Fruit fly (Drosophila melanogaster) whole organism, embryonic: Measurements from ENCODE around the gene CG44004.

Source experiments
- Abd-B ChIP-seq: fragments of 200-800 bp; sonication (Bioruptor generic); optimal IDR thresholded peaks from 2 replicates; lab custom pipeline; 2018; ENCODE audit warnings: missing biosample characterization, mild to moderate bottlenecking, missing genetic modification characterization, moderate library complexity
- Asciz ChIP-seq: fragments of 200-800 bp; sonication (Bioruptor generic); optimal IDR thresholded peaks from 2 replicates; lab custom pipeline; 2017; ENCODE audit warnings: missing biosample characterization, mild to moderate bottlenecking, missing genetic modification characterization, missing genetic modification reagents
- BtbVII ChIP-seq: fragments of 200-800 bp; sonication (Bioruptor generic); optimal IDR thresholded peaks from 3 replicates; lab custom pipeline; 2017; ENCODE audit warnings: missing biosample characterization, mild to moderate bottlenecking, missing genetic modification characterization
- CG10147 ChIP-seq: fragments of 200-800 bp; sonication (Bioruptor generic); optimal IDR thresholded peaks from 2 replicates; lab custom pipeline; 2019; ENCODE audit warnings: missing biosample characterization, mild to moderate bottlenecking, missing genetic modification characterization, moderate library complexity
- CG1024 ChIP-seq: fragments of 200-800 bp; sonication (Bioruptor generic); IDR thresholded peaks from 2 replicates; pipeline ENCODE4 v1.3.6; 2022; ENCODE audit warnings: missing biosample characterization, missing genetic modification characterization
- CG10267 ChIP-seq: fragments of 200-800 bp; sonication (Bioruptor generic); optimal IDR thresholded peaks from 2 replicates; lab custom pipeline; 2018; ENCODE audit warnings: missing biosample characterization, mild to moderate bottlenecking, missing genetic modification characterization, moderate library complexity
- CG11560 ChIP-seq: fragments of 200-800 bp; sonication (Bioruptor generic); IDR thresholded peaks from 3 replicates; pipeline ENCODE4 v1.3.6; 2022; ENCODE audit warnings: missing biosample characterization, missing genetic modification characterization
- CG13424 ChIP-seq: fragments of 200-800 bp; sonication (Bioruptor generic); optimal IDR thresholded peaks from 2 replicates; lab custom pipeline; 2019; ENCODE audit warnings: missing biosample characterization, mild to moderate bottlenecking, missing genetic modification characterization, moderate library complexity
- CG14441 ChIP-seq: fragments of 200-800 bp; sonication (Bioruptor generic); IDR thresholded peaks from 2 replicates; pipeline ENCODE4 v1.3.6; 2022; ENCODE audit warnings: missing biosample characterization, missing genetic modification characterization
- CG14710 ChIP-seq: fragments of 200-800 bp; sonication (Bioruptor generic); optimal IDR thresholded peaks from 3 replicates; lab custom pipeline; 2019; ENCODE audit warnings: missing biosample characterization, mild to moderate bottlenecking, missing genetic modification characterization, moderate library complexity
- CG17361 ChIP-seq: fragments of 200-800 bp; sonication (Bioruptor generic); IDR thresholded peaks from 3 replicates; pipeline ENCODE4 v1.3.6; 2022; ENCODE audit warnings: missing biosample characterization, missing genetic modification characterization
- CG18262 ChIP-seq: fragments of 200-800 bp; optimal IDR thresholded peaks from 3 replicates; lab custom pipeline; 2019; ENCODE audit warnings: missing biosample characterization, mild to moderate bottlenecking, missing genetic modification characterization, moderate library complexity
- CG31441 ChIP-seq: fragments of 200-800 bp; sonication (Bioruptor generic); IDR thresholded peaks from 2 replicates; pipeline ENCODE4 v1.3.6; 2022; ENCODE audit warnings: missing biosample characterization, missing genetic modification characterization
- CG3407 ChIP-seq: fragments of 200-800 bp; sonication (Bioruptor generic); optimal IDR thresholded peaks from 2 replicates; lab custom pipeline; 2018; ENCODE audit warnings: missing biosample characterization, mild to moderate bottlenecking, missing genetic modification characterization
- CG3847 ChIP-seq: fragments of 200-800 bp; sonication (Bioruptor generic); IDR thresholded peaks from 2 replicates; pipeline ENCODE4 v1.3.6; 2022; ENCODE audit warnings: missing biosample characterization, missing genetic modification characterization
- CG5245 ChIP-seq: fragments of 200-800 bp; sonication (Bioruptor generic); optimal IDR thresholded peaks from 3 replicates; lab custom pipeline; 2016; ENCODE audit warnings: missing biosample characterization, missing genetic modification characterization
- CG6813 ChIP-seq: fragments of 200-800 bp; sonication (Bioruptor generic); optimal IDR thresholded peaks from 2 replicates; lab custom pipeline; 2017; ENCODE audit warnings: missing biosample characterization, missing genetic modification characterization, mild to moderate bottlenecking, moderate library complexity, missing genetic modification reagents
- CG8388 ChIP-seq: fragments of 200-800 bp; sonication (Bioruptor generic); optimal IDR thresholded peaks from 2 replicates; lab custom pipeline; 2019; ENCODE audit warnings: missing biosample characterization, mild to moderate bottlenecking, missing genetic modification characterization, moderate library complexity
- CG9797 ChIP-seq: fragments of 200-800 bp; sonication (Bioruptor generic); optimal IDR thresholded peaks from 3 replicates; lab custom pipeline; 2018; ENCODE audit warnings: missing biosample characterization, mild to moderate bottlenecking, missing genetic modification characterization
- Camta ChIP-seq: fragments of 200-800 bp; sonication (Bioruptor generic); optimal IDR thresholded peaks from 2 replicates; lab custom pipeline; 2016; ENCODE audit warnings: missing biosample characterization, missing genetic modification characterization
- Dbx ChIP-seq: fragments of 200-800 bp; sonication (Bioruptor generic); IDR thresholded peaks from 3 replicates; pipeline ENCODE4 v1.3.6; 2022; ENCODE audit warnings: missing biosample characterization, missing genetic modification characterization
- E2f2 ChIP-seq: fragments of 200-800 bp; sonication (Bioruptor generic); IDR thresholded peaks from 2 replicates; pipeline ENCODE4 v1.3.6; 2022; ENCODE audit warnings: missing biosample characterization, missing genetic modification characterization
- Ets65A ChIP-seq: fragments of 200-800 bp; sonication (Bioruptor generic); peaks from one replicate; lab custom pipeline; 2016; ENCODE audit warnings: missing biosample characterization, missing genetic modification characterization
- H15 ChIP-seq: fragments of 200-800 bp; sonication (Bioruptor generic); IDR thresholded peaks from 3 replicates; pipeline ENCODE4 v1.3.6; 2022; ENCODE audit warnings: missing biosample characterization, missing genetic modification characterization
- H2.0 ChIP-seq: fragments of 200-800 bp; sonication (Bioruptor generic); IDR thresholded peaks from 2 replicates; pipeline ENCODE4 v1.3.6; 2022; ENCODE audit warnings: missing biosample characterization, missing genetic modification characterization
- Rfx ChIP-seq: fragments of 200-800 bp; sonication (Bioruptor generic); IDR thresholded peaks from 2 replicates; pipeline ENCODE4 v1.3.6; 2022; ENCODE audit warnings: missing biosample characterization, missing genetic modification characterization
- Sox100B ChIP-seq: fragments of 200-800 bp; sonication (Bioruptor generic); optimal IDR thresholded peaks from 3 replicates; lab custom pipeline; 2018; ENCODE audit warnings: missing biosample characterization, mild to moderate bottlenecking, missing genetic modification characterization
- Trl ChIP-seq, 3 experiments: fragments of >200 bp in 2 of 3; fragments of 200-800 bp in 1 of 3; sonication (Bioruptor generic) in 1 of 3; optimal IDR thresholded peaks; 2 replicates in 1 of 3; 3 replicates in 2 of 3; lab custom pipeline; 2016 to 2017; ENCODE audit warnings: missing biosample characterization in 1 of 3, missing genetic modification characterization in 1 of 3
- Xrp1 ChIP-seq: fragments of 200-800 bp; sonication (Bioruptor generic); IDR thresholded peaks from 2 replicates; pipeline ENCODE4 v1.3.6; 2022; ENCODE audit warnings: missing biosample characterization, missing genetic modification characterization
- bsh ChIP-seq, 2 experiments: fragments of 200-800 bp; sonication (Bioruptor generic); optimal IDR thresholded peaks; 2 replicates each; lab custom pipeline; 2017 to 2018; ENCODE audit warnings: mild to moderate bottlenecking in 2 of 2, missing biosample characterization in 2 of 2, missing genetic modification characterization in 2 of 2, moderate library complexity in 1 of 2
- cwo ChIP-seq: fragments of 200-800 bp; sonication (Bioruptor generic); optimal IDR thresholded peaks from 3 replicates; lab custom pipeline; 2017; ENCODE audit warnings: missing biosample characterization, missing genetic modification characterization, mild to moderate bottlenecking, moderate library complexity, missing genetic modification reagents
- gem ChIP-seq: fragments of 200-800 bp; sonication (Bioruptor generic); optimal IDR thresholded peaks from 2 replicates; lab custom pipeline; 2019; ENCODE audit warnings: missing biosample characterization, mild to moderate bottlenecking, missing genetic modification characterization, moderate library complexity
- her ChIP-seq: fragments of 200-800 bp; sonication (Bioruptor generic); optimal IDR thresholded peaks from 2 replicates; lab custom pipeline; 2016; ENCODE audit warnings: missing biosample characterization, missing genetic modification characterization
- lab ChIP-seq: fragments of 200-800 bp; sonication (Bioruptor generic); optimal IDR thresholded peaks from 3 replicates; lab custom pipeline; 2017; ENCODE audit warnings: missing biosample characterization, missing genetic modification characterization, mild to moderate bottlenecking, moderate library complexity, missing genetic modification reagents
- lola ChIP-seq, 3 experiments: fragments of >200 bp in 2 of 3; fragments of 200-800 bp in 1 of 3; sonication (Bioruptor generic) in 1 of 3; optimal IDR thresholded peaks; 2 replicates each; lab custom pipeline; 2017 to 2019; ENCODE audit warnings: missing biosample characterization in 3 of 3, missing genetic modification characterization in 3 of 3, mild to moderate bottlenecking in 1 of 3, moderate library complexity in 1 of 3
- maf-S ChIP-seq: fragments of 200-800 bp; sonication (Bioruptor generic); optimal IDR thresholded peaks from 2 replicates; lab custom pipeline; 2016; ENCODE audit warnings: missing biosample characterization, missing genetic modification characterization
- nau ChIP-seq: fragments of 200-800 bp; sonication (Bioruptor generic); optimal IDR thresholded peaks from 3 replicates; lab custom pipeline; 2017; ENCODE audit warnings: missing biosample characterization, mild to moderate bottlenecking, missing genetic modification characterization, missing genetic modification reagents
- pan ChIP-seq, 4 experiments: fragments of >200 bp in 3 of 4; fragments of 200-800 bp in 1 of 4; sonication (Bioruptor generic) in 1 of 4; optimal IDR thresholded peaks in 3 of 4; IDR thresholded peaks in 1 of 4; 2 replicates each; pipeline versions ENCODE4 v1.3.6 to Lab custom; 2017 to 2022; ENCODE audit warnings: missing biosample characterization in 2 of 4, missing genetic modification characterization in 2 of 4, mixed read lengths in 1 of 4
- psq ChIP-seq: fragments of 200-800 bp; sonication (Bioruptor generic); optimal IDR thresholded peaks from 2 replicates; lab custom pipeline; 2017; ENCODE audit warnings: missing biosample characterization, missing genetic modification characterization
- row ChIP-seq: fragments of 200-800 bp; sonication (Bioruptor generic); IDR thresholded peaks from 3 replicates; pipeline ENCODE4 v1.3.6; 2022; ENCODE audit warnings: missing biosample characterization, missing genetic modification characterization
- sens ChIP-seq: fragments of 200-800 bp; sonication (Bioruptor generic); peaks from one replicate; lab custom pipeline; 2016; ENCODE audit warnings: missing biosample characterization, missing genetic modification characterization
- sima ChIP-seq: fragments of 200-800 bp; sonication (Bioruptor generic); optimal IDR thresholded peaks from 2 replicates; lab custom pipeline; 2016; ENCODE audit warnings: missing biosample characterization, missing genetic modification characterization
- sisA ChIP-seq: fragments of 200-800 bp; sonication (Bioruptor generic); IDR thresholded peaks from 2 replicates; pipeline ENCODE4 v1.3.6; 2022; ENCODE audit warnings: missing biosample characterization, missing genetic modification characterization
- tap ChIP-seq: fragments of 200-800 bp; optimal IDR thresholded peaks from 3 replicates; lab custom pipeline; 2019; ENCODE audit warnings: missing biosample characterization, mild to moderate bottlenecking, missing genetic modification characterization, moderate library complexity
- unpg ChIP-seq: fragments of 200-800 bp; sonication (Bioruptor generic); optimal IDR thresholded peaks from 3 replicates; lab custom pipeline; 2018; ENCODE audit warnings: missing biosample characterization, mild to moderate bottlenecking, missing genetic modification characterization, moderate library complexity

The CG44004 gene

DNA sequence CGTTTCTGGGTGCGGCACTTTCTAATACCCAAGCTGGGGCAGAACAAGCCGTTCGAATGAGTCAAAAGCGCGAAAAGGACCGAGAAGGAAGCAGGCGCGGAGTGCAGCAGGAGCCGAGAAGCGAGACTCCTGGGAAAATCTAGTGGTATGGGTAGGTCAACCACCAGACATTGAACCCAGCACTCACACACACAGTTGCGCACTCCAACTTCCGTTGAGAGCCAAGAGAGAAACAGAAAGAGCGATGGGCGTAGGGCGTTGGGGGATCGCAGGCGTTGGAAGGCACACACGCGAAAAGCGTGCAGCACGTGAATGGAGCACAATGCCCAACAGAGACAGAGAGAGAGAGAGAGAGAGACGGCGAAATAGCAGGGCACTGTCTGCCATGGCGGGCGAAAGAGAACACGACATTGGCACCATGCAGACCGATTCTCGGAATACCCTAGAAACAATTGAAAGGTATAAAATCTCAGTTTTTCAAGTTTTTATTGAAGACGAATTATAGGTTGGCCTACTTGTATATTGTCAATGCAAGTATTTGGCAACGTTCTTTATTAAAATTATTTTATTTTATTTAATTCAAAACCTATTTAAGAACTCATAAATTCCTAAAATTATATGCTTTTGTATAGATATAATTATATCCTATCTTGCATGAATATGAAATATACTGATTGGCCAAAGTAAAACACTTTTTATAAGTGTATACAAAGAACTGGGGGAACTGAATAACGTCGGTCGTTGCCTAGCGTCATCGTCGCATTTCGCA lies 4.2 kb upstream of the CG44004 start (continued):
- TF ChIP-seq bsh (GFP tag; optimal IDR thresholded peaks at IDR 0.05; lab: Kevin White, UChicago) (peak in 1 of 2 experiments; percentile 97), CG14710 (tag; lab: Kevin White, UChicago) (peak; percentile 53), H15 (GFP tag; lab: Robert Waterston, UW) (no peak), gem (tag; lab: Kevin White, UChicago) (peak; percentile 75), Camta (no peak), CG10267 (peak; percentile 38), unpg (GFP tag; lab: Kevin White, UChicago) (peak; percentile 35), cwo (GFP tag; lab: Kevin White, UChicago) (peak; percentile 83), H2.0 (GFP tag; lab: Robert Waterston, UW) (peak; percentile 32; the same call in 1 of the 2 replicates), CG6813 (GFP tag; lab: Kevin White, UChicago) (peak; percentile 6), CG13424 (tag; lab: Kevin White, UChicago) (peak; percentile 61), CG11560 (tag; lab: Robert Waterston, UW) (no peak), Asciz (GFP tag; lab: Kevin White, UChicago) (peak; percentile 11), CG14441 (no peak), Sox100B (GFP tag; lab: Kevin White, UChicago) (peak; percentile 69), CG1024 (no peak), CG3847 (GFP tag; lab: Robert Waterston, UW) (no peak), pan (optimal IDR thresholded peaks at IDR 0.05; lab: Kevin White, UChicago) (no peak), pan (GFP tag; optimal IDR thresholded peaks at IDR 0.05 in 1 of 2, IDR thresholded peaks at IDR 0.05 in 1 of 2) (no peak), Ets65A (GFP tag; lab: Kevin White, UChicago) (peak; percentile 68), tap (tag; lab: Kevin White, UChicago) (peak; percentile 8), nau (GFP tag; lab: Kevin White, UChicago) (no peak), CG31441 (GFP tag; lab: Robert Waterston, UW) (peak; percentile 60), BtbVII (GFP tag; lab: Kevin White, UChicago) (peak; percentile 6), psq (GFP tag; lab: Kevin White, UChicago) (no peak), CG18262 (tag; lab: Kevin White, UChicago) (peak; percentile 62), sisA (GFP tag; lab: Robert Waterston, UW) (peak; percentile 11; the same call in 1 of the 2 replicates), E2f2 (GFP tag; lab: Robert Waterston, UW) (no peak), maf-S (GFP tag; lab: Kevin White, UChicago) (no peak), Trl (optimal IDR thresholded peaks at IDR 0.05; lab: Kevin White, UChicago) (peak; percentile 3 to 41), Trl (GFP tag; optimal IDR thresholded peaks at IDR 0.05; lab: Kevin White, UChicago) (no peak), CG3407 (GFP tag; lab: Kevin White, UChicago) (peak; percentile 30), row (no peak; the same call in 2 of the 3 replicates), Abd-B (GFP tag; lab: Kevin White, UChicago) (peak; percentile 1), CG17361 (no peak; the same call in 2 of the 3 replicates), Rfx (GFP tag; lab: Robert Waterston, UW) (no peak), sens (GFP tag; lab: Kevin White, UChicago) (peak; percentile 69), her (GFP tag; lab: Kevin White, UChicago) (no peak), lola (GFP tag; optimal IDR thresholded peaks at IDR 0.05; lab: Kevin White, UChicago) (peak in 1 of 3 experiments; percentile 49), CG10147 (GFP tag; lab: Kevin White, UChicago) (peak; percentile 33), CG8388 (GFP tag; lab: Kevin White, UChicago) (peak; percentile 36), sima (no peak), CG5245 (GFP tag; lab: Kevin White, UChicago) (peak; percentile 4), Xrp1 (no peak), lab (GFP tag; lab: Kevin White, UChicago) (peak; percentile 19), CG9797 (GFP tag; lab: Kevin White, UChicago) (no peak), Dbx (no peak)
